Fruit fly (Drosophila melanogaster) whole organism, prepupa: ENCODE data around the gene Polr1B.

Source experiments
- Blimp-1 ChIP-seq: fragments of 200-800 bp; sonication (Bioruptor generic); optimal IDR thresholded peaks from 3 replicates; lab custom pipeline; 2017; ENCODE audit warnings: missing biosample characterization, missing genetic modification characterization, mild to moderate bottlenecking, moderate library complexity, missing genetic modification reagents
- CG10631 ChIP-seq: fragments of 200-800 bp; sonication (Bioruptor generic); optimal IDR thresholded peaks from 2 replicates; lab custom pipeline; 2016; ENCODE audit warnings: missing biosample characterization, missing genetic modification characterization
- CG11294 ChIP-seq: fragments of 200-800 bp; sonication (Bioruptor generic); IDR thresholded peaks from 2 replicates; pipeline ENCODE4 v1.3.6; 2022; ENCODE audit warnings: missing biosample characterization, missing genetic modification characterization
- CG11902 ChIP-seq: fragments of 200-800 bp; sonication (Bioruptor generic); optimal IDR thresholded peaks from 3 replicates; lab custom pipeline; 2016; ENCODE audit warnings: missing biosample characterization, missing genetic modification characterization
- CG15336 ChIP-seq: fragments of 200-800 bp; sonication (Bioruptor generic); IDR thresholded peaks from 2 replicates; pipeline ENCODE4 v1.3.6; 2022; ENCODE audit warnings: missing biosample characterization, missing genetic modification characterization
- CG16779 ChIP-seq: fragments of 200-800 bp; sonication (Bioruptor generic); optimal IDR thresholded peaks from 3 replicates; lab custom pipeline; 2017; ENCODE audit warnings: missing biosample characterization, mild to moderate bottlenecking, missing genetic modification characterization
- CG3032 ChIP-seq: fragments of 200-800 bp; optimal IDR thresholded peaks from 2 replicates; lab custom pipeline; 2019; ENCODE audit warnings: missing biosample characterization, mild to moderate bottlenecking, missing genetic modification characterization, moderate library complexity
- CG31627 ChIP-seq: fragments of 200-800 bp; sonication (Bioruptor generic); optimal IDR thresholded peaks from 3 replicates; lab custom pipeline; 2016; ENCODE audit warnings: missing biosample characterization, missing genetic modification characterization
- CG32006 ChIP-seq: fragments of 200-800 bp; sonication (Bioruptor generic); optimal IDR thresholded peaks from 3 replicates; lab custom pipeline; 2017; ENCODE audit warnings: missing biosample characterization, mild to moderate bottlenecking, missing genetic modification characterization
- CG3919 ChIP-seq: fragments of 200-800 bp; sonication (Bioruptor generic); optimal IDR thresholded peaks from 3 replicates; lab custom pipeline; 2016; ENCODE audit warnings: missing biosample characterization, missing genetic modification characterization
- CG6163 ChIP-seq: fragments of 200-800 bp; sonication (Bioruptor generic); IDR thresholded peaks from 3 replicates; pipeline ENCODE4 v1.3.6; 2022; ENCODE audit warnings: missing biosample characterization, missing genetic modification characterization
- CG6808 ChIP-seq: fragments of 200-800 bp; sonication (Bioruptor generic); optimal IDR thresholded peaks from 3 replicates; lab custom pipeline; 2017; ENCODE audit warnings: missing biosample characterization, missing genetic modification characterization, mild to moderate bottlenecking, moderate library complexity, missing genetic modification reagents
- CG7368 ChIP-seq: fragments of 200-800 bp; sonication (Bioruptor generic); optimal IDR thresholded peaks from 3 replicates; lab custom pipeline; 2016; ENCODE audit warnings: missing biosample characterization, missing genetic modification characterization
- CG8119 ChIP-seq: fragments of 200-800 bp; sonication (Bioruptor generic); IDR thresholded peaks from 3 replicates; pipeline ENCODE4 v1.3.6; 2022; ENCODE audit warnings: missing biosample characterization, missing genetic modification characterization
- CG8319 ChIP-seq: fragments of 200-800 bp; sonication (Bioruptor generic); optimal IDR thresholded peaks from 3 replicates; lab custom pipeline; 2016; ENCODE audit warnings: missing biosample characterization, missing genetic modification characterization
- CG8632 ChIP-seq: fragments of 200-800 bp; sonication (Bioruptor generic); optimal IDR thresholded peaks from 3 replicates; lab custom pipeline; 2016; ENCODE audit warnings: missing biosample characterization, missing genetic modification characterization
- CG9139 ChIP-seq: fragments of 200-800 bp; sonication (Bioruptor generic); optimal IDR thresholded peaks from 3 replicates; lab custom pipeline; 2017; ENCODE audit warnings: missing biosample characterization, mild to moderate bottlenecking, missing genetic modification characterization
- Eip75B ChIP-seq: fragments of 200-800 bp; sonication (Bioruptor generic); optimal IDR thresholded peaks from 3 replicates; lab custom pipeline; 2016; ENCODE audit warnings: missing biosample characterization, missing genetic modification characterization
- Eip78C ChIP-seq: fragments of 200-800 bp; sonication (Bioruptor generic); peaks from one replicate; lab custom pipeline; 2016; ENCODE audit warnings: missing biosample characterization, missing genetic modification characterization
- Eip93F ChIP-seq: fragments of 200-800 bp; sonication (Bioruptor generic); optimal IDR thresholded peaks from 2 replicates; lab custom pipeline; 2016; ENCODE audit warnings: missing biosample characterization, mild to moderate bottlenecking, missing genetic modification characterization
- Ets21C ChIP-seq: fragments of 200-800 bp; sonication (Bioruptor generic); optimal IDR thresholded peaks from 3 replicates; lab custom pipeline; 2016; ENCODE audit warnings: missing biosample characterization, missing genetic modification characterization
- Ets96B ChIP-seq: fragments of 200-800 bp; optimal IDR thresholded peaks from 2 replicates; lab custom pipeline; 2019; ENCODE audit warnings: missing biosample characterization, mild to moderate bottlenecking, missing genetic modification characterization, moderate library complexity
- Gug ChIP-seq: fragments of 200-800 bp; sonication (Bioruptor generic); IDR thresholded peaks from 2 replicates; pipeline ENCODE4 v1.3.6; 2022; ENCODE audit warnings: missing biosample characterization, missing genetic modification characterization
- Hr38 ChIP-seq: sonication (Bioruptor generic); optimal IDR thresholded peaks from 2 replicates; lab custom pipeline; 2016; ENCODE audit warnings: missing biosample characterization, missing genetic modification characterization
- Hr39 ChIP-seq: fragments of 200-800 bp; sonication (Bioruptor generic); optimal IDR thresholded peaks from 2 replicates; lab custom pipeline; 2016; ENCODE audit warnings: missing biosample characterization, missing genetic modification characterization
- Lpt ChIP-seq: fragments of 200-800 bp; sonication (Bioruptor generic); optimal IDR thresholded peaks from 3 replicates; lab custom pipeline; 2016; ENCODE audit warnings: missing biosample characterization, missing genetic modification characterization
- Met ChIP-seq: fragments of 200-800 bp; sonication (Bioruptor generic); optimal IDR thresholded peaks from 3 replicates; lab custom pipeline; 2016; ENCODE audit warnings: missing biosample characterization, missing genetic modification characterization
- Smox ChIP-seq: fragments of 200-800 bp; sonication (Bioruptor generic); optimal IDR thresholded peaks from 3 replicates; lab custom pipeline; 2016; ENCODE audit warnings: missing biosample characterization, missing genetic modification characterization
- achi ChIP-seq: fragments of 200-800 bp; sonication (Bioruptor generic); optimal IDR thresholded peaks from 3 replicates; lab custom pipeline; 2016; ENCODE audit warnings: missing biosample characterization, missing genetic modification characterization
- acj6 ChIP-seq: fragments of 200-800 bp; sonication (Bioruptor generic); optimal IDR thresholded peaks from 3 replicates; lab custom pipeline; 2016; ENCODE audit warnings: missing biosample characterization, missing genetic modification characterization
- cyc ChIP-seq: fragments of 200-800 bp; sonication (Bioruptor generic); optimal IDR thresholded peaks from 3 replicates; lab custom pipeline; 2016; ENCODE audit warnings: missing biosample characterization, missing genetic modification characterization
- dac ChIP-seq: fragments of 200-800 bp; sonication (Bioruptor generic); optimal IDR thresholded peaks from 2 replicates; lab custom pipeline; 2017; ENCODE audit warnings: missing biosample characterization, mild to moderate bottlenecking, missing genetic modification characterization
- eg ChIP-seq: fragments of 200-800 bp; sonication (Bioruptor generic); IDR thresholded peaks from 3 replicates; pipeline ENCODE4 v1.3.6; 2022; ENCODE audit warnings: missing biosample characterization, missing genetic modification characterization
- fd59A ChIP-seq: fragments of 200-800 bp; sonication (Bioruptor generic); optimal IDR thresholded peaks from 2 replicates; lab custom pipeline; 2017; ENCODE audit warnings: missing biosample characterization, mild to moderate bottlenecking, missing genetic modification characterization, missing genetic modification reagents
- fd85E ChIP-seq: fragments of 200-800 bp; sonication (Bioruptor generic); optimal IDR thresholded peaks from 3 replicates; lab custom pipeline; 2016; ENCODE audit warnings: missing biosample characterization, missing genetic modification characterization
- fkh ChIP-seq: fragments of 200-800 bp; sonication (Bioruptor generic); optimal IDR thresholded peaks from 3 replicates; lab custom pipeline; 2017; ENCODE audit warnings: missing biosample characterization, mild to moderate bottlenecking, missing genetic modification characterization, moderate library complexity
- lz ChIP-seq: fragments of 200-800 bp; sonication (Bioruptor generic); optimal IDR thresholded peaks from 3 replicates; lab custom pipeline; 2016; ENCODE audit warnings: missing biosample characterization, missing genetic modification characterization
- net ChIP-seq: fragments of 200-800 bp; sonication (Bioruptor generic); optimal IDR thresholded peaks from 3 replicates; lab custom pipeline; 2016; ENCODE audit warnings: missing biosample characterization, missing genetic modification characterization
- pdm3 ChIP-seq: fragments of 200-800 bp; sonication (Bioruptor generic); optimal IDR thresholded peaks from 3 replicates; lab custom pipeline; 2016; ENCODE audit warnings: missing biosample characterization, missing genetic modification characterization
- salr ChIP-seq, 2 experiments: fragments of 200-800 bp; sonication (Bioruptor generic); optimal IDR thresholded peaks; 3 replicates each; lab custom pipeline; 2016 to 2018; ENCODE audit warnings: missing biosample characterization in 2 of 2, missing genetic modification characterization in 2 of 2, mild to moderate bottlenecking in 1 of 2
- spab ChIP-seq: fragments of 200-800 bp; sonication (Bioruptor generic); optimal IDR thresholded peaks from 2 replicates; lab custom pipeline; 2017; ENCODE audit warnings: missing biosample characterization, mild to moderate bottlenecking, missing genetic modification characterization, missing genetic modification reagents
- ss ChIP-seq, 2 experiments: fragments of 200-800 bp; sonication (Bioruptor generic); optimal IDR thresholded peaks; 2 replicates in 1 of 2; 3 replicates in 1 of 2; lab custom pipeline; 2017 to 2018; ENCODE audit warnings: mild to moderate bottlenecking in 2 of 2, missing biosample characterization in 2 of 2, missing genetic modification characterization in 2 of 2, moderate library complexity in 1 of 2
- svp ChIP-seq: fragments of 200-800 bp; sonication (Bioruptor generic); peaks from one replicate; lab custom pipeline; 2016; ENCODE audit warnings: missing biosample characterization, missing genetic modification characterization
- topi ChIP-seq: fragments of 200-800 bp; sonication (Bioruptor generic); optimal IDR thresholded peaks from 3 replicates; lab custom pipeline; 2016; ENCODE audit warnings: missing biosample characterization, missing genetic modification characterization
- vri ChIP-seq: fragments of 200-800 bp; sonication (Bioruptor generic); optimal IDR thresholded peaks from 3 replicates; lab custom pipeline; 2016; ENCODE audit warnings: missing biosample characterization, mild to moderate bottlenecking, missing genetic modification characterization

The Polr1B gene

DNA sequence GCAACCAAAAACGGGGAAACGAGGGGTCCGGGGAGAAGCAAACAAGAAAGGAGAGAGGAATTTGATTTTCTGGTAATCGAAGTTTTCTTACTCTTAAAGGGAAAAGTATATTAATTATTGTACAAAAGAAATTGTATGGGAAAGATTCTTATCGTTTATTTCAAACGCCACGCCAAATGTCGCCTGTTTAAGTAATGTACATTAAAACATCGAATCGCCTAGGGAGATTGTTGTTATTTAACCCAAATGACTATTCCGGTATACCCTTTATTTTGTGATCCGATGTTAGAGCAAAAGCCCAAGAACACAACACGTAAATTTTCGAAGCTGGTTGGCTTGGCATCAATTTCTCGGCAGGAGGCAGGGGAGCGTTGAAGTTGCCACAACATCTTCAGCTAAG, 35.3 kb downstream of the Polr1B start (continued):
- TF ChIP-seq Ets96B (tag; lab: Kevin White, UChicago) (peak; percentile 86), Hr38 (GFP tag; lab: Kevin White, UChicago) (no peak), Eip75B (GFP tag; lab: Kevin White, UChicago) (peak; percentile 87), CG11294 (GFP tag; lab: Robert Waterston, UW) (peak; percentile 36; the same call in 1 of the 2 replicates), dac (peak; percentile 17), Blimp-1 (GFP tag; lab: Kevin White, UChicago) (peak; percentile 80), CG9139 (GFP tag; lab: Kevin White, UChicago) (peak; percentile 50), achi (peak; percentile 84), CG6163 (GFP tag; lab: Robert Waterston, UW) (peak; percentile 87), acj6 (GFP tag; lab: Kevin White, UChicago) (peak; percentile 88), fkh (no peak), Ets21C (GFP tag; lab: Kevin White, UChicago) (peak; percentile 89), CG8119 (GFP tag; lab: Robert Waterston, UW) (peak; percentile 66), lz (GFP tag; lab: Kevin White, UChicago) (peak; percentile 91), CG16779 (tag; lab: Kevin White, UChicago) (peak; percentile 51), CG32006 (GFP tag; lab: Kevin White, UChicago) (peak; percentile 79), vri (GFP tag; lab: Kevin White, UChicago) (peak; percentile 91), fd85E (GFP tag; lab: Kevin White, UChicago) (peak; percentile 20), Lpt (peak; percentile 48), CG31627 (peak; percentile 93), CG8632 (GFP tag; lab: Kevin White, UChicago) (peak; percentile 68), Gug (peak; percentile 35), salr (GFP tag; optimal IDR thresholded peaks at IDR 0.05; lab: Kevin White, UChicago) (peak; percentile 65 to 78), Smox (GFP tag; lab: Kevin White, UChicago) (peak; percentile 92), CG3919 (GFP tag; lab: Kevin White, UChicago) (peak; percentile 88), fd59A (GFP tag; lab: Kevin White, UChicago) (peak; percentile 80), CG11902 (GFP tag; lab: Kevin White, UChicago) (peak; percentile 66), Met (GFP tag; lab: Kevin White, UChicago) (peak; percentile 94)

DNA sequence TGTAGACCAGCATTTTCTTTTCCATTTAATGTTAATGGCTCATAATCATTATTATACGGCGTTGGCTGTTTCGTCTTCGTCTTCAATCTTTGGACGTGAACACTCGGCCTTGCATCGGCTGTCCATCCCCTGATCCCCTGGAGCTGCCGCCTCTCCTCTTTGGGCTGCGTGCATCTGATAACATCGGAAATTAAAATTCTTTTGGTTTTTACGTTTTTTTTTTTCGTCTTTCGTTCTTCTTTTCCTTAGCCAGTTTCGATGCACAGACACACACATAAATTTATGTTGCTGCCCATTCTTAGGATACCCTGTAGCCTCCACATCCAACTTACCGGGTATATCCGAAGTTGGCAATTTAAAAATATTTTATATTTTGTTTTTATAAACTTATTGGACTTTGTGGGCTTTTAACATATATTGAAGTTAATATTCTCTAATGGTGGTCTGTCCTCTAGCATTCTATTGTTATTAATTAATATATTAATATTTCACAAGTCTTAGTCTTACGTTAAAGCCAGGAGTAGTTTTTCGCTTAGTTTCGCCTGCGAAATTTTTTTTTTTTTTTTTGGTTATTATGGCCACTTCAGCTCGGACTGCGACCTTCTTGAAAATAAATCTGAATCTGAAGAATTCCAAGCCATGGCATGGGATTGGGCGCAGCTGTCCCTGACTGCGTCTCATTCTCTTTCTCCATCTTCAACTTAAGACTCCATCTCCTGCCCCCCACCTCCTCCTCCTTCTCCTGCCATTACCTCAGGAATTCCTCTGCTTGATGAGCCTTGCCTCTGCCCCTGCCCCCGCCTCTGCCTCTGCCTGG, 36.8 kb downstream of the Polr1B start:
- TF ChIP-seq Eip78C (GFP tag; lab: Kevin White, UChicago) (peak; percentile 97), Met (GFP tag; lab: Kevin White, UChicago) (peak; percentile 88), pdm3 (GFP tag; lab: Kevin White, UChicago) (peak; percentile 71), CG6163 (GFP tag; lab: Robert Waterston, UW) (peak; percentile 81), fd85E (GFP tag; lab: Kevin White, UChicago) (peak; percentile 20), Gug (no peak), cyc (GFP tag; lab: Kevin White, UChicago) (peak; percentile 81), Ets21C (GFP tag; lab: Kevin White, UChicago) (peak; percentile 71), CG6808 (GFP tag; lab: Kevin White, UChicago) (peak; percentile 91), dac (peak; percentile 37), eg (GFP tag; lab: Robert Waterston, UW) (no peak), CG15336 (GFP tag; lab: Robert Waterston, UW) (peak; percentile 54), Hr39 (GFP tag; lab: Kevin White, UChicago) (peak; percentile 63), CG8319 (GFP tag; lab: Kevin White, UChicago) (peak; percentile 62), CG7368 (GFP tag; lab: Kevin White, UChicago) (peak; percentile 65), CG11902 (GFP tag; lab: Kevin White, UChicago) (peak; percentile 80), Eip75B (GFP tag; lab: Kevin White, UChicago) (peak; percentile 80), Blimp-1 (GFP tag; lab: Kevin White, UChicago) (peak; percentile 77), Eip93F (GFP tag; lab: Kevin White, UChicago) (peak; percentile 74), spab (GFP tag; lab: Kevin White, UChicago) (peak; percentile 90), CG10631 (peak; percentile 93), acj6 (GFP tag; lab: Kevin White, UChicago) (peak; percentile 90), net (peak; percentile 80), CG9139 (GFP tag; lab: Kevin White, UChicago) (peak; percentile 86), CG16779 (tag; lab: Kevin White, UChicago) (peak; percentile 80), ss (GFP tag; optimal IDR thresholded peaks at IDR 0.05; lab: Kevin White, UChicago) (peak; percentile 69 to 93), CG3032 (tag; lab: Kevin White, UChicago) (peak; percentile 92), CG31627 (peak; percentile 78), svp (GFP tag; lab: Kevin White, UChicago) (peak; percentile 94), Smox (GFP tag; lab: Kevin White, UChicago) (peak; percentile 86), topi (GFP tag; lab: Kevin White, UChicago) (peak; percentile 89), salr (GFP tag; optimal IDR thresholded peaks at IDR 0.05; lab: Kevin White, UChicago) (peak; percentile 72 to 84), CG32006 (GFP tag; lab: Kevin White, UChicago) (peak; percentile 81), CG3919 (GFP tag; lab: Kevin White, UChicago) (peak; percentile 85)
